Worm (Caenorhabditis elegans): ENCODE measurements around the gene F54D11.4.

DNA sequence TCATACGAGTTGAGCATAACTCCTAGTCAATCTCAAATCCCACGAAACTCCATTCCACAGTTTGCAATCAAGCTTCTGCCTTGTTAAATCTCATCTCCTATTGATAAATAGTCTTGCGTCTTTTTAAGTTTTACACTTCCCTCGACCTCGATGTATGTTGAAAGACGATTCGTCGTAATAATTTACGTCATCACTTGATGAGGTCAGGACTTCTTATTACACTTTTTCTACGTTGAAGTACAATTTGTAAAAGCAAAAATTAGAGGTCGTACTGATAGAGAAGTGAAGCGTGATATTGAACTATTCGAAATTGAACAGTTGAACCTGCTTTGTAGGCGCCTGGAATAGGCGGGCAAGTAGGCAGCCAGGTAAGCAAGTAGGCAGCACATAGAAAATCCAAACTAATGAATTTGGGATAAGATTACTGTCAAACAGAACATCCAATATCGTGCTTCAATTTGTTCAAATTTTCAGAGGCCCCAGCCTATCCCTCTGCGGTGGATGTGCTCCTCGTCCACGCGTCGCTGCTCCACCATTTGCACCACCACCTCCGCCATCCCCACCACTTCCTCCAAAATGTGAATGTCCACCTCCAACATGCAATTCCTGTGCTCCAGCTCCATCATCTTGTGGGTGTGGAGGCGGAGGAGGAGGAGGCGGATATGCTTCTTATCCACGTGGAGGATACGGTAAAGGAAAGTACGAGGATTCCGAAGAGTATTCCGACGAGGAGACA, 33.9 kb downstream of the F54D11.4 start:
- TF ChIP-seq ceh-88 (GFP tag; IDR thresholded peaks at IDR 0.05) (no peak), pag-3 (tag; optimal IDR thresholded peaks at IDR 0.05; ENCODE audit: borderline replicate concordance, insufficient read depth) (no peak), ztf-11 (tag; optimal IDR thresholded peaks at IDR 0.05) (no peak), nhr-77 (tag; optimal IDR thresholded peaks at IDR 0.05) (no peak), nhr-237 (tag; optimal IDR thresholded peaks at IDR 0.05) (no peak), pqm-1 (tag; optimal IDR thresholded peaks at IDR 0.05) (no peak)

Data from whole organism, L1 larva.